Fruit fly (Drosophila melanogaster) whole organism, embryonic: Measurements from ENCODE around the gene CG17549.
A peak's percentile ranks its signal among the peaks of the same experiment; 100 is the strongest.

ENCODE experiments used
- Blimp-1 ChIP-seq: fragments of 200-800 bp; sonication (Bioruptor generic); optimal IDR thresholded peaks from 3 replicates; lab custom pipeline; 2018; ENCODE audit warnings: missing biosample characterization, missing genetic modification characterization, mild to moderate bottlenecking, moderate library complexity, missing genetic modification reagents
- CG10366 ChIP-seq: fragments of 200-800 bp; sonication (Bioruptor generic); IDR thresholded peaks from 2 replicates; pipeline ENCODE4 v1.3.6; 2022; ENCODE audit warnings: missing biosample characterization, missing genetic modification characterization
- CG11456 ChIP-seq: fragments of 200-800 bp; sonication (Bioruptor generic); IDR thresholded peaks from 3 replicates; pipeline ENCODE4 v1.3.6; 2022; ENCODE audit warnings: missing biosample characterization, missing genetic modification characterization
- CG11723 ChIP-seq: fragments of 200-800 bp; sonication (Bioruptor generic); optimal IDR thresholded peaks from 2 replicates; lab custom pipeline; 2017; ENCODE audit warnings: missing biosample characterization, mild to moderate bottlenecking, missing genetic modification characterization
- CG15269 ChIP-seq: fragments of 200-800 bp; sonication (Bioruptor generic); optimal IDR thresholded peaks from 2 replicates; lab custom pipeline; 2018; ENCODE audit warnings: missing biosample characterization, mild to moderate bottlenecking, missing genetic modification characterization, moderate library complexity
- CG15479 ChIP-seq: fragments of 200-800 bp; sonication (Bioruptor generic); optimal IDR thresholded peaks from 3 replicates; lab custom pipeline; 2019; ENCODE audit warnings: missing biosample characterization, mild to moderate bottlenecking, missing genetic modification characterization, moderate library complexity
- CG1647 ChIP-seq: fragments of 200-800 bp; sonication (Bioruptor generic); optimal IDR thresholded peaks from 3 replicates; lab custom pipeline; 2016; ENCODE audit warnings: missing biosample characterization, missing genetic modification characterization
- CG18619 ChIP-seq: fragments of 200-800 bp; sonication (Bioruptor generic); optimal IDR thresholded peaks from 3 replicates; lab custom pipeline; 2017; ENCODE audit warnings: missing biosample characterization, mild to moderate bottlenecking, missing genetic modification characterization
- CG2116 ChIP-seq: fragments of 200-800 bp; sonication (Bioruptor generic); optimal IDR thresholded peaks from 3 replicates; lab custom pipeline; 2018; ENCODE audit warnings: missing biosample characterization, mild to moderate bottlenecking, missing genetic modification characterization
- CG3163 ChIP-seq: fragments of 200-800 bp; sonication (Bioruptor generic); optimal IDR thresholded peaks from 3 replicates; lab custom pipeline; 2016; ENCODE audit warnings: missing biosample characterization, missing genetic modification characterization
- CG32532 ChIP-seq: fragments of 200-800 bp; sonication (Bioruptor generic); IDR thresholded peaks from 2 replicates; pipeline ENCODE4 v1.3.6; 2022; ENCODE audit warnings: missing biosample characterization, missing genetic modification characterization
- CG32772 ChIP-seq: fragments of 200-800 bp; sonication (Bioruptor generic); IDR thresholded peaks from 2 replicates; pipeline ENCODE4 v1.3.6; 2022; ENCODE audit warnings: missing biosample characterization, missing genetic modification characterization
- CG4424 ChIP-seq: fragments of 200-800 bp; sonication (Bioruptor generic); optimal IDR thresholded peaks from 3 replicates; lab custom pipeline; 2016; ENCODE audit warnings: missing biosample characterization, missing genetic modification characterization
- CG6813 ChIP-seq: fragments of 200-800 bp; sonication (Bioruptor generic); optimal IDR thresholded peaks from 2 replicates; lab custom pipeline; 2017; ENCODE audit warnings: missing biosample characterization, missing genetic modification characterization, mild to moderate bottlenecking, moderate library complexity, missing genetic modification reagents
- CG8359 ChIP-seq: fragments of 200-800 bp; sonication (Bioruptor generic); optimal IDR thresholded peaks from 2 replicates; lab custom pipeline; 2017; ENCODE audit warnings: missing biosample characterization, mild to moderate bottlenecking, missing genetic modification characterization, borderline replicate concordance
- CG9876 ChIP-seq: fragments of 200-800 bp; sonication (Bioruptor generic); optimal IDR thresholded peaks from 2 replicates; lab custom pipeline; 2016; ENCODE audit warnings: missing biosample characterization, missing genetic modification characterization
- CrebB ChIP-seq: fragments of 200-800 bp; sonication (Bioruptor generic); optimal IDR thresholded peaks from 3 replicates; lab custom pipeline; 2018; ENCODE audit warnings: missing biosample characterization, mild to moderate bottlenecking, missing genetic modification characterization
- Ets97D ChIP-seq: fragments of 200-800 bp; sonication (Bioruptor generic); optimal IDR thresholded peaks from 3 replicates; lab custom pipeline; 2016; ENCODE audit warnings: missing biosample characterization, missing genetic modification characterization
- GATAe ChIP-seq: fragments of 200-800 bp; sonication (Bioruptor generic); conservative IDR thresholded peaks from 2 replicates; pipeline ENCODE4 v1.3.6; 2022; ENCODE audit warnings: missing biosample characterization, missing genetic modification characterization
- Hr51 ChIP-seq, 2 experiments: fragments of 200-800 bp; sonication (Bioruptor generic); optimal IDR thresholded peaks; 2 replicates in 1 of 2; 3 replicates in 1 of 2; lab custom pipeline; 2016 to 2018; ENCODE audit warnings: missing biosample characterization in 2 of 2, missing genetic modification characterization in 2 of 2, mild to moderate bottlenecking in 1 of 2, moderate library complexity in 1 of 2
- Hsf ChIP-seq: fragments of 200-800 bp; sonication (Bioruptor generic); optimal IDR thresholded peaks from 3 replicates; lab custom pipeline; 2016; ENCODE audit warnings: missing biosample characterization, missing genetic modification characterization
- Oaz ChIP-seq: fragments of 200-800 bp; sonication (Bioruptor generic); IDR thresholded peaks from 2 replicates; pipeline ENCODE4 v1.3.6; 2022; ENCODE audit warnings: missing biosample characterization, missing genetic modification characterization
- Taf1 ChIP-seq: fragments of 200-800 bp; sonication (Bioruptor generic); IDR thresholded peaks from 2 replicates; pipeline ENCODE4 v1.3.6; 2022; ENCODE audit warnings: missing biosample characterization, missing genetic modification characterization
- Vsx1 ChIP-seq: fragments of 200-800 bp; sonication (Bioruptor generic); optimal IDR thresholded peaks from 2 replicates; lab custom pipeline; 2017; ENCODE audit warnings: missing biosample characterization, mild to moderate bottlenecking, missing genetic modification characterization, missing genetic modification reagents
- br ChIP-seq: fragments of >200 bp; optimal IDR thresholded peaks from 2 replicates; lab custom pipeline; 2017
- cas ChIP-seq: fragments of 200-800 bp; sonication (Bioruptor generic); IDR thresholded peaks from 2 replicates; pipeline ENCODE4 v1.3.6; 2022; ENCODE audit warnings: missing biosample characterization, missing genetic modification characterization
- cato ChIP-seq: fragments of 200-800 bp; sonication (Bioruptor generic); optimal IDR thresholded peaks from 2 replicates; lab custom pipeline; 2016; ENCODE audit warnings: missing biosample characterization, missing genetic modification characterization, borderline replicate concordance
- croc ChIP-seq: fragments of 200-800 bp; sonication (Bioruptor generic); conservative IDR thresholded peaks from 3 replicates; pipeline ENCODE4 v1.3.6; 2022; ENCODE audit warnings: missing biosample characterization, missing genetic modification characterization
- cwo ChIP-seq: fragments of 200-800 bp; sonication (Bioruptor generic); optimal IDR thresholded peaks from 3 replicates; lab custom pipeline; 2017; ENCODE audit warnings: missing biosample characterization, missing genetic modification characterization, mild to moderate bottlenecking, moderate library complexity, missing genetic modification reagents
- dmrt11E ChIP-seq: fragments of 200-800 bp; sonication (Bioruptor generic); optimal IDR thresholded peaks from 3 replicates; lab custom pipeline; 2018; ENCODE audit warnings: missing biosample characterization, mild to moderate bottlenecking, missing genetic modification characterization, moderate library complexity
- fd102C ChIP-seq: fragments of 200-800 bp; sonication (Bioruptor generic); optimal IDR thresholded peaks from 2 replicates; lab custom pipeline; 2018; ENCODE audit warnings: missing biosample characterization, mild to moderate bottlenecking, missing genetic modification characterization, moderate library complexity
- fd64A ChIP-seq: fragments of 200-800 bp; sonication (Bioruptor generic); optimal IDR thresholded peaks from 3 replicates; lab custom pipeline; 2018; ENCODE audit warnings: missing biosample characterization, mild to moderate bottlenecking, missing genetic modification characterization
- gsb ChIP-seq: fragments of 200-800 bp; sonication (Bioruptor generic); IDR thresholded peaks from 2 replicates; pipeline ENCODE4 v1.3.6; 2022; ENCODE audit warnings: missing biosample characterization, missing genetic modification characterization
- ham ChIP-seq: fragments of 200-800 bp; sonication (Bioruptor generic); IDR thresholded peaks from 2 replicates; pipeline ENCODE4 v1.3.6; 2022; ENCODE audit warnings: missing biosample characterization, missing genetic modification characterization
- hbn ChIP-seq: fragments of 200-800 bp; sonication (Bioruptor generic); IDR thresholded peaks from 2 replicates; pipeline ENCODE4 v1.3.6; 2022; ENCODE audit warnings: missing biosample characterization, missing genetic modification characterization; ENCODE audit not compliant: partially characterized antibody
- hkb ChIP-seq, 2 experiments: fragments of 200-800 bp in 1 of 2; fragments of >200 bp in 1 of 2; sonication (Bioruptor generic) in 1 of 2; IDR thresholded peaks in 1 of 2; optimal IDR thresholded peaks in 1 of 2; 2 replicates each; pipeline versions ENCODE4 v1.3.6 to Lab custom; 2017 to 2022; ENCODE audit warnings: missing biosample characterization in 1 of 2, missing genetic modification characterization in 1 of 2
- kni ChIP-seq: fragments of 200-800 bp; sonication (Bioruptor generic); optimal IDR thresholded peaks from 3 replicates; lab custom pipeline; 2017; ENCODE audit warnings: mild to moderate bottlenecking, missing biosample characterization, missing genetic modification reagents, missing genetic modification characterization
- lov ChIP-seq, 2 experiments: fragments of 200-800 bp in 1 of 2; fragments of >200 bp in 1 of 2; sonication (Bioruptor generic) in 1 of 2; IDR thresholded peaks in 1 of 2; optimal IDR thresholded peaks in 1 of 2; 2 replicates in 1 of 2; 3 replicates in 1 of 2; pipeline versions ENCODE4 v1.3.6 to Lab custom; 2017 to 2022; ENCODE audit warnings: missing biosample characterization in 1 of 2, missing genetic modification characterization in 1 of 2
- oc ChIP-seq: fragments of 200-800 bp; sonication (Bioruptor generic); optimal IDR thresholded peaks from 2 replicates; lab custom pipeline; 2018; ENCODE audit warnings: missing biosample characterization, mild to moderate bottlenecking, missing genetic modification characterization, moderate library complexity
- p53 ChIP-seq: fragments of 200-800 bp; sonication (Bioruptor generic); optimal IDR thresholded peaks from 2 replicates; lab custom pipeline; 2016; ENCODE audit warnings: missing biosample characterization, missing genetic modification characterization
- phol ChIP-seq: fragments of 200-800 bp; sonication (Bioruptor generic); optimal IDR thresholded peaks from 3 replicates; lab custom pipeline; 2018; ENCODE audit warnings: missing biosample characterization, mild to moderate bottlenecking, missing genetic modification characterization, moderate library complexity
- pnt ChIP-seq: fragments of 200-800 bp; sonication (Bioruptor generic); optimal IDR thresholded peaks from 3 replicates; lab custom pipeline; 2016; ENCODE audit warnings: missing biosample characterization, missing genetic modification characterization
- ro ChIP-seq: fragments of 200-800 bp; sonication (Bioruptor generic); IDR thresholded peaks from 2 replicates; pipeline ENCODE4 v1.3.6; 2022; ENCODE audit warnings: missing biosample characterization, missing genetic modification characterization
- sug ChIP-seq: fragments of 200-800 bp; optimal IDR thresholded peaks from 2 replicates; lab custom pipeline; 2019; ENCODE audit warnings: missing biosample characterization, mild to moderate bottlenecking, missing genetic modification characterization, moderate library complexity
- vvl ChIP-seq: fragments of 200-800 bp; sonication (Bioruptor generic); IDR thresholded peaks from 2 replicates; pipeline ENCODE4 v1.3.6; 2022; ENCODE audit warnings: missing biosample characterization, missing genetic modification characterization
- zf30C ChIP-seq: fragments of 200-800 bp; sonication (Bioruptor generic); optimal IDR thresholded peaks from 3 replicates; lab custom pipeline; 2018; ENCODE audit warnings: missing biosample characterization, mild to moderate bottlenecking, missing genetic modification characterization
- zfh1 ChIP-seq: fragments of 200-800 bp; sonication (Bioruptor generic); IDR thresholded peaks from 3 replicates; pipeline ENCODE4 v1.3.6; 2022; ENCODE audit warnings: missing biosample characterization, missing genetic modification characterization

CG17549 gene

dm6 chr2L:19359802-19360429 lies 30.0 kb downstream of the CG17549 start (continued):
- TF ChIP-seq CG15479 (GFP tag; lab: Kevin White, UChicago) = no peak
- TF ChIP-seq CG1647 = no peak
- peak; percentile 44 for TF ChIP-seq Vsx1 (GFP tag; lab: Kevin White, UChicago)
- TF ChIP-seq oc = peak; percentile 90
- TF ChIP-seq CG32532 (GFP tag; lab: Robert Waterston, UW) = 0 out of 2 replicates have a peak, but pooled peaks have one; percentile 22
- peak; percentile 5 for TF ChIP-seq fd102C (GFP tag; lab: Kevin White, UChicago)
- no peak for TF ChIP-seq zf30C (GFP tag; lab: Kevin White, UChicago)
- TF ChIP-seq, all 482 proteins: peak for 17

- TF ChIP-seq gsb (no peak), vvl (GFP tag; lab: Robert Waterston, UW) (peak; percentile 67; the same call in 1 of the 2 replicates), CG9876 (GFP tag; lab: Kevin White, UChicago) (no peak), cwo (GFP tag; lab: Kevin White, UChicago) (no peak), CG6813 (GFP tag; lab: Kevin White, UChicago) (peak; percentile 70), cato (no peak), CG11456 (GFP tag; lab: Robert Waterston, UW) (no peak), ro (GFP tag; lab: Robert Waterston, UW) (no peak), zfh1 (peak; percentile 61), croc (GFP tag; lab: Robert Waterston, UW) (no peak; the same call in 2 of the 3 replicates), lov (optimal IDR thresholded peaks at IDR 0.05; lab: Kevin White, UChicago) (no peak), lov (GFP tag; IDR thresholded peaks at IDR 0.05; lab: Robert Waterston, UW) (no peak), Taf1 (GFP tag; lab: Robert Waterston, UW) (no peak), dmrt11E (tag; lab: Kevin White, UChicago) (peak; percentile 77), kni (GFP tag; lab: Kevin White, UChicago) (no peak), hbn (GFP tag; lab: Robert Waterston, UW) (no peak), Ets97D (peak; percentile 10), pnt (GFP tag; lab: Kevin White, UChicago) (peak; percentile 20), Oaz (GFP tag; lab: Robert Waterston, UW) (no peak), Hr51 (GFP tag; optimal IDR thresholded peaks at IDR 0.05; lab: Kevin White, UChicago) (peak in 1 of 2 experiments; percentile 34), CG4424 (GFP tag; lab: Kevin White, UChicago) (peak; percentile 62), Hsf (GFP tag; lab: Kevin White, UChicago) (peak; percentile 70), CG15269 (no peak), CG32772 (GFP tag; lab: Robert Waterston, UW) (0 out of 2 replicates have a peak, but pooled peaks have one; percentile 18), CG3163 (GFP tag; lab: Kevin White, UChicago) (peak; percentile 41), CrebB (tag; lab: Kevin White, UChicago) (peak; percentile 2), CG2116 (GFP tag; lab: Kevin White, UChicago) (peak; percentile 40), CG10366 (peak; percentile 43; the same call in 1 of the 2 replicates), br (lab: Kevin White, UChicago) (no peak), CG18619 (GFP tag; lab: Kevin White, UChicago) (peak; percentile 30), ham (GFP tag; lab: Robert Waterston, UW) (no peak), CG11723 (peak; percentile 26), GATAe (no peak), p53 (GFP tag; lab: Kevin White, UChicago) (no peak), hkb (optimal IDR thresholded peaks at IDR 0.05; lab: Kevin White, UChicago) (no peak), hkb (GFP tag; IDR thresholded peaks at IDR 0.05; lab: Robert Waterston, UW) (peak; percentile 53; the same call in 1 of the 2 replicates), cas (GFP tag; lab: Robert Waterston, UW) (no peak), fd64A (GFP tag; lab: Kevin White, UChicago) (peak; percentile 61), phol (tag; lab: Kevin White, UChicago) (peak; percentile 57), sug (tag; lab: Kevin White, UChicago) (no peak), Blimp-1 (GFP tag; lab: Kevin White, UChicago) (peak; percentile 70), CG8359 (peak; percentile 43)
Observed at dm6 chr2L:19358017-19358471, 31.8 kb downstream of the CG17549 start.
